Fruit fly (Drosophila melanogaster) Kc167 (cell line): ENCODE results near the gene VhaPPA1-2.

Experiments used
- Sin3A ChIP-seq: fragments of >200 bp; optimal IDR thresholded peaks from 2 replicates; lab custom pipeline; 2018; ENCODE audit warnings: missing external identifiers
- insv ChIP-seq: fragments of >200 bp; optimal IDR thresholded peaks from 3 replicates; lab custom pipeline; 2018; ENCODE audit warnings: missing external identifiers
- psq ChIP-seq: fragments of >200 bp; optimal IDR thresholded peaks from 2 replicates; lab custom pipeline; 2017; ENCODE audit warnings: missing external identifiers
- ttk ChIP-seq: sonication (Bioruptor generic); optimal IDR thresholded peaks from 2 replicates; lab custom pipeline; 2017; ENCODE audit warnings: missing external identifiers

DNA sequence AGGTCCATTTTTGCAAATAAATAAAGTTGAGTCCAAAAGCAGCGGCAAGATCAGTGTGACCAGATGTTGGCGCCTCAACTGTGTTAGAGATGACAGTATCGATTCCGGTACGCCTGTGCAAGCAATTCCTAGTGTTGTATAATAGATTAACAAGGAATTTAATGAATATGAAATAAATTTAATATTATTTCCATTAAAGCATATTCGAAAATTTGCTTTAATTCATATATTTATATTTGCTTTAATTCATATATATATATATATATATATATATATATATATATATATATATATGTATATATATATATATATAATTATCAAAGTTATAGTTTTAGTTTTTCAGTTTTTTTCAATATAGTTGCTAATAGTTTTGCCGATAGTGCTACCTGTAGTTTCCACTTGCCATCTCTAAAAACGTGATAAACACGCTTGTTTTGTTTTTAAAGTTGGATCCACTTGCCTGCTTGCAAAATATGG is 1.8 kb downstream of the VhaPPA1-2 start, which contains the start of the genes Nup93-2 and CG3817:
- no peak for TF ChIP-seq psq (lab: Kevin White, UChicago)
- no peak for TF ChIP-seq Sin3A (lab: Kevin White, UChicago)
- TF ChIP-seq ttk (lab: Kevin White, UChicago), result no peak
- no peak for TF ChIP-seq insv (lab: Kevin White, UChicago)
